Worm (Caenorhabditis elegans): ENCODE data around the gene lsm-3.

DNA sequence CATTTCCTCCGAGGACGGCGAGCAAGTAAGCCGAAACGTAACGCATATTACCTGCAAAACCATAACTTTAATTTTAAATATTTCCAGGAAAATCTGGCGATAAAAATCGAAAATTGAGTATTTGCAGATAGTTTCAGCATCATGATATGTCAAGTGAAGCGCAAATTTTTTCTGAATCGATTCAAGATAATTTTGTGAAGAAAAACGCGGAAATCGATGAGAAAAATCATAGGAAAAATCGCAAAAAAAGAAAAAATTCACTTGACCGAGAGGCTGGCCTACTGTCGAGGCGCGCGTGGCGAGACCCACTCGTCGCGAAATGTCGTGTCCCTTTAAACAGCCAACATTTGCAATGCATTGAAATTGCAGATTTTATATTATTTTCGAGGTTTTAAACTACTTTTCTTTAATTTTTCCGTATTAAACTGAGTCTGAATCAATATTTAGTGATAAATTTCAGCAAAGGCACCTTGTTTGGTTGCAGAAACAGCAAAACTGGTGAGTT, 16.7 kb upstream of the lsm-3 start, which contains the start of the genes rla-2, popl-7 and Y62E10A.24:
- TF ChIP-seq ama-1 (optimal IDR thresholded peaks at IDR 0.05) (no peak), F13C5.2 (tag; optimal IDR thresholded peaks at IDR 0.05) (no peak), tbx-37 (GFP tag; conservative IDR thresholded peaks at IDR 0.05) (no peak), hmbx-1 (tag; optimal IDR thresholded peaks at IDR 0.05) (no peak)

All from whole organism, early embryonic.